Fruit fly (Drosophila melanogaster) whole organism, embryonic: ENCODE measurements around the gene CG11436.

Experiments
- Antp ChIP-seq: fragments of 200-800 bp; sonication (Bioruptor generic); optimal IDR thresholded peaks from 3 replicates; lab custom pipeline; 2016; ENCODE audit warnings: missing biosample characterization, missing genetic modification characterization
- Asciz ChIP-seq: fragments of 200-800 bp; sonication (Bioruptor generic); optimal IDR thresholded peaks from 2 replicates; lab custom pipeline; 2017; ENCODE audit warnings: missing biosample characterization, mild to moderate bottlenecking, missing genetic modification characterization, missing genetic modification reagents
- Atf-2 ChIP-seq: fragments of 200-800 bp; sonication (Bioruptor generic); optimal IDR thresholded peaks from 2 replicates; lab custom pipeline; 2016; ENCODE audit warnings: missing biosample characterization, missing genetic modification characterization
- CG10565 ChIP-seq: fragments of 200-800 bp; sonication (Bioruptor generic); optimal IDR thresholded peaks from 3 replicates; lab custom pipeline; 2016; ENCODE audit warnings: missing biosample characterization, mild to moderate bottlenecking, missing genetic modification characterization
- CG11398 ChIP-seq: fragments of 200-800 bp; sonication (Bioruptor generic); optimal IDR thresholded peaks from 2 replicates; lab custom pipeline; 2016; ENCODE audit warnings: missing biosample characterization, missing genetic modification characterization
- CG11456 ChIP-seq: fragments of 200-800 bp; sonication (Bioruptor generic); IDR thresholded peaks from 3 replicates; pipeline ENCODE4 v1.3.6; 2022; ENCODE audit warnings: missing biosample characterization, missing genetic modification characterization
- CG11560 ChIP-seq: fragments of 200-800 bp; sonication (Bioruptor generic); IDR thresholded peaks from 3 replicates; pipeline ENCODE4 v1.3.6; 2022; ENCODE audit warnings: missing biosample characterization, missing genetic modification characterization
- CG12071 ChIP-seq: fragments of 200-800 bp; sonication (Bioruptor generic); optimal IDR thresholded peaks from 3 replicates; lab custom pipeline; 2018; ENCODE audit warnings: missing biosample characterization, mild to moderate bottlenecking, missing genetic modification characterization
- CG12769 ChIP-seq: fragments of 200-800 bp; sonication (Bioruptor generic); optimal IDR thresholded peaks from 2 replicates; lab custom pipeline; 2019; ENCODE audit warnings: missing biosample characterization, mild to moderate bottlenecking, missing genetic modification characterization, moderate library complexity
- CG1647 ChIP-seq: fragments of 200-800 bp; sonication (Bioruptor generic); optimal IDR thresholded peaks from 3 replicates; lab custom pipeline; 2016; ENCODE audit warnings: missing biosample characterization, missing genetic modification characterization
- CG17186 ChIP-seq: fragments of 200-800 bp; sonication (Bioruptor generic); optimal IDR thresholded peaks from 3 replicates; lab custom pipeline; 2017; ENCODE audit warnings: missing biosample characterization, missing genetic modification reagents, missing genetic modification characterization
- CG2202 ChIP-seq: fragments of 200-800 bp; sonication (Bioruptor generic); optimal IDR thresholded peaks from 2 replicates; lab custom pipeline; 2018; ENCODE audit warnings: missing biosample characterization, mild to moderate bottlenecking, missing genetic modification characterization
- CG3065 ChIP-seq: fragments of 200-800 bp; sonication (Bioruptor generic); optimal IDR thresholded peaks from 2 replicates; lab custom pipeline; 2016; ENCODE audit warnings: missing biosample characterization, missing genetic modification characterization
- CG32532 ChIP-seq: fragments of 200-800 bp; sonication (Bioruptor generic); IDR thresholded peaks from 2 replicates; pipeline ENCODE4 v1.3.6; 2022; ENCODE audit warnings: missing biosample characterization, missing genetic modification characterization
- CG32767 ChIP-seq: fragments of 200-800 bp; sonication (Bioruptor generic); IDR thresholded peaks from 2 replicates; pipeline ENCODE4 v1.3.6; 2022; ENCODE audit warnings: missing biosample characterization, missing genetic modification characterization
- CG34422 ChIP-seq: fragments of 200-800 bp; sonication (Bioruptor generic); IDR thresholded peaks from 3 replicates; pipeline ENCODE4 v1.3.6; 2022; ENCODE audit warnings: missing biosample characterization, missing genetic modification characterization
- CG3726 ChIP-seq: fragments of 200-800 bp; sonication (Bioruptor generic); IDR thresholded peaks from 3 replicates; pipeline ENCODE4, ENCODE4 v1.3.6; 2022; ENCODE audit warnings: missing biosample characterization, missing genetic modification characterization
- CG4282 ChIP-seq: fragments of 200-800 bp; sonication (Bioruptor generic); optimal IDR thresholded peaks from 2 replicates; lab custom pipeline; 2016; ENCODE audit warnings: missing biosample characterization, missing genetic modification characterization
- CG4820 ChIP-seq: fragments of 200-800 bp; sonication (Bioruptor generic); optimal IDR thresholded peaks from 3 replicates; lab custom pipeline; 2016; ENCODE audit warnings: missing biosample characterization, missing genetic modification characterization
- CG9797 ChIP-seq: fragments of 200-800 bp; sonication (Bioruptor generic); optimal IDR thresholded peaks from 3 replicates; lab custom pipeline; 2018; ENCODE audit warnings: missing biosample characterization, mild to moderate bottlenecking, missing genetic modification characterization
- Deaf1 ChIP-seq: fragments of 200-800 bp; optimal IDR thresholded peaks from 3 replicates; lab custom pipeline; 2019; ENCODE audit warnings: missing biosample characterization, mild to moderate bottlenecking, missing genetic modification characterization, moderate library complexity
- Dfd ChIP-seq, 2 experiments: fragments of >200 bp; optimal IDR thresholded peaks; 2 replicates each; lab custom pipeline; 2017; ENCODE audit warnings: missing biosample characterization in 2 of 2, missing genetic modification characterization in 2 of 2
- Elba2 ChIP-seq: fragments of 200-800 bp; sonication (Bioruptor generic); optimal IDR thresholded peaks from 3 replicates; lab custom pipeline; 2016; ENCODE audit warnings: missing biosample characterization, missing genetic modification characterization
- Ets65A ChIP-seq: fragments of 200-800 bp; sonication (Bioruptor generic); peaks from one replicate; lab custom pipeline; 2016; ENCODE audit warnings: missing biosample characterization, missing genetic modification characterization
- Gsc ChIP-seq: fragments of 200-800 bp; sonication (Bioruptor generic); IDR thresholded peaks from 2 replicates; pipeline ENCODE4 v1.3.6; 2022; ENCODE audit warnings: missing biosample characterization, missing genetic modification characterization
- HLH3B ChIP-seq: fragments of 200-800 bp; sonication (Bioruptor generic); IDR thresholded peaks from 2 replicates; pipeline ENCODE4 v1.3.6; 2022; ENCODE audit warnings: missing biosample characterization, missing genetic modification characterization
- MBD-R2 ChIP-seq: fragments of 200-800 bp; sonication (Bioruptor generic); IDR thresholded peaks from 2 replicates; pipeline ENCODE4 v1.3.6; 2022; ENCODE audit warnings: missing biosample characterization, missing genetic modification characterization
- MTF-1 ChIP-seq: fragments of 200-800 bp; sonication (Bioruptor generic); optimal IDR thresholded peaks from 2 replicates; lab custom pipeline; 2018; ENCODE audit warnings: missing biosample characterization, mild to moderate bottlenecking, missing genetic modification characterization, borderline replicate concordance
- Mad ChIP-seq: fragments of 200-800 bp; sonication (Bioruptor generic); optimal IDR thresholded peaks from 2 replicates; lab custom pipeline; 2016; ENCODE audit warnings: missing biosample characterization, missing genetic modification characterization
- Ravus ChIP-seq: fragments of 200-800 bp; sonication (Bioruptor generic); IDR thresholded peaks from 2 replicates; pipeline ENCODE4 v1.3.6; 2022; ENCODE audit warnings: missing biosample characterization, missing genetic modification characterization
- Rfx ChIP-seq: fragments of 200-800 bp; sonication (Bioruptor generic); IDR thresholded peaks from 2 replicates; pipeline ENCODE4 v1.3.6; 2022; ENCODE audit warnings: missing biosample characterization, missing genetic modification characterization
- Sin3A ChIP-seq: fragments of >200 bp; optimal IDR thresholded peaks from 2 replicates; lab custom pipeline; 2018
- Spps ChIP-seq: fragments of 200-800 bp; sonication (Bioruptor generic); optimal IDR thresholded peaks from 2 replicates; lab custom pipeline; 2018; ENCODE audit warnings: missing biosample characterization, mild to moderate bottlenecking, missing genetic modification characterization
- Taf1 ChIP-seq: fragments of 200-800 bp; sonication (Bioruptor generic); IDR thresholded peaks from 2 replicates; pipeline ENCODE4 v1.3.6; 2022; ENCODE audit warnings: missing biosample characterization, missing genetic modification characterization
- bab2 ChIP-seq: fragments of 200-800 bp; sonication (Bioruptor generic); optimal IDR thresholded peaks from 2 replicates; lab custom pipeline; 2016; ENCODE audit warnings: missing biosample characterization, missing genetic modification characterization
- cad ChIP-seq: fragments of >200 bp; optimal IDR thresholded peaks from 2 replicates; lab custom pipeline; 2017; ENCODE audit warnings: missing biosample characterization, missing genetic modification characterization
- danr ChIP-seq: fragments of 200-800 bp; sonication (Bioruptor generic); IDR thresholded peaks from 2 replicates; pipeline ENCODE4 v1.3.6; 2022; ENCODE audit warnings: missing biosample characterization, missing genetic modification characterization
- emc ChIP-seq: fragments of 200-800 bp; sonication (Bioruptor generic); optimal IDR thresholded peaks from 2 replicates; lab custom pipeline; 2016; ENCODE audit warnings: missing biosample characterization, missing genetic modification characterization
- en ChIP-seq: fragments of 200-800 bp; sonication (Bioruptor generic); optimal IDR thresholded peaks from 2 replicates; lab custom pipeline; 2016; ENCODE audit warnings: missing biosample characterization, missing genetic modification characterization
- eve ChIP-seq, 2 experiments: fragments of >200 bp; optimal IDR thresholded peaks; 2 replicates each; lab custom pipeline; 2017; ENCODE audit warnings: missing biosample characterization in 2 of 2, missing genetic modification characterization in 2 of 2
- fd96Cb ChIP-seq: fragments of 200-800 bp; sonication (Bioruptor generic); optimal IDR thresholded peaks from 2 replicates; lab custom pipeline; 2018; ENCODE audit warnings: missing biosample characterization, mild to moderate bottlenecking, missing genetic modification characterization, moderate library complexity
- ftz-f1 ChIP-seq: fragments of 200-800 bp; sonication (Bioruptor generic); optimal IDR thresholded peaks from 2 replicates; lab custom pipeline; 2016; ENCODE audit warnings: missing biosample characterization, missing genetic modification characterization
- grn ChIP-seq: fragments of 200-800 bp; sonication (Bioruptor generic); optimal IDR thresholded peaks from 3 replicates; lab custom pipeline; 2017; ENCODE audit warnings: missing biosample characterization, missing genetic modification characterization
- hbn ChIP-seq: fragments of 200-800 bp; sonication (Bioruptor generic); IDR thresholded peaks from 2 replicates; pipeline ENCODE4 v1.3.6; 2022; ENCODE audit warnings: missing biosample characterization, missing genetic modification characterization; ENCODE audit not compliant: partially characterized antibody
- jigr1 ChIP-seq: fragments of 200-800 bp; sonication (Bioruptor generic); IDR thresholded peaks from 3 replicates; pipeline ENCODE4 v1.3.6; 2022; ENCODE audit warnings: missing biosample characterization, missing genetic modification characterization
- mam ChIP-seq: fragments of 200-800 bp; sonication (Bioruptor generic); optimal IDR thresholded peaks from 3 replicates; lab custom pipeline; 2016; ENCODE audit warnings: missing biosample characterization, missing genetic modification characterization
- sna ChIP-seq: fragments of 200-800 bp; sonication (Bioruptor generic); IDR thresholded peaks from 2 replicates; pipeline ENCODE4 v1.3.6; 2022; ENCODE audit warnings: missing biosample characterization, missing genetic modification characterization; ENCODE audit not compliant: partially characterized antibody
- sqz ChIP-seq: fragments of 200-800 bp; sonication (Bioruptor generic); optimal IDR thresholded peaks from 3 replicates; lab custom pipeline; 2018; ENCODE audit warnings: missing biosample characterization, mild to moderate bottlenecking, missing genetic modification characterization
- sr ChIP-seq: fragments of 200-800 bp; sonication (Bioruptor generic); IDR thresholded peaks from 3 replicates; pipeline ENCODE4 v1.3.6; 2022; ENCODE audit warnings: missing biosample characterization, missing genetic modification characterization
- tx ChIP-seq: fragments of 200-800 bp; sonication (Bioruptor generic); optimal IDR thresholded peaks from 2 replicates; lab custom pipeline; 2016; ENCODE audit warnings: missing biosample characterization, missing genetic modification characterization
- wdn ChIP-seq: fragments of 200-800 bp; sonication (Bioruptor generic); IDR thresholded peaks from 2 replicates; pipeline ENCODE4 v1.3.6; 2022; ENCODE audit warnings: missing biosample characterization, missing genetic modification characterization

CG11436 gene

DNA sequence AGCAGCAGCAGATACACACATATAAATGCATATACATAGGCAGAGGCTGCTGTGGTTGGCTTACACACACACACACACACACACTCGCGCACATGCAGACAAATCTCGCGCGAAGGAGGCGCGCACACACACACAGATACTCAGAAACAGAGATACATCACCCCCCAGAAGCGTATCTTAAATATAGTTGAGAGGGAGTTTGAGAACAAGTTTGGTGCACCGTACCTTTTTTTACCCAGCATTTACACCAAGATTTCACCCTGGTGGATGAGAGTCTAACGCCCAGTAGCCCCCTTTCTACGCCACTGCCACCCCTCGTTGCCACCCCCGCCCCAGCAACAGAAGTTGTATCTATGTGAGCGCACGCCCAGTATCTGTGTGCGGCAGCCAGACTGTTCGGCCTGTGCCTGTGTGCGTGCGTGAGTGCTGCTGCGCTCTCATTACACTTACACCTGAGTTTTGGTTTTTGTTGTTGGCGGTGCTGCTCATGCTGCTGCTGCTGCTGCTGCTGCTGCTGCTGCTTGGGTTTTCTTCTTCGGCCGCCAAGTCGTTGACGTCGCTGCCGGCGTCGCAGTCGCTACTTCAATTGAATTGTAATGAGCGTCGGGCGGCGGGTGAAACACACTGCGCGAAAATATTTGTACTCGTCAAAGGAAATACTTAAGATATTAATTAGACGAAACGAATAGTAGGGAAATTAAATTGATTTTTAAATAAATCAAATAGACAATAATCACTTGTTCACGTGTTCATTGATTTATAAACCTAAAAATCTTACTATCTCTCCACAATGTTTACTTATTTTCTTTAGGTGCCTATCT is 38.5 kb upstream of the CG11436 start (continued):
- TF ChIP-seq CG32532 (GFP tag; lab: Robert Waterston, UW) = peak; percentile 92
- TF ChIP-seq eve (GFP tag; optimal IDR thresholded peaks at IDR 0.05; lab: Kevin White, UChicago) = no peak
- peak; percentile 84; the same call in 2 of the 3 replicates for TF ChIP-seq jigr1 (GFP tag; lab: Robert Waterston, UW)
- TF ChIP-seq MTF-1 = peak; percentile 59
- no peak for TF ChIP-seq ftz-f1 (GFP tag; lab: Kevin White, UChicago)
- peak; percentile 80 for TF ChIP-seq Antp (GFP tag; lab: Kevin White, UChicago)
- peak; percentile 87 for TF ChIP-seq CG4820 (GFP tag; lab: Kevin White, UChicago)
- peak; percentile 29 for TF ChIP-seq Ets65A (GFP tag; lab: Kevin White, UChicago)
- no peak for TF ChIP-seq Mad (GFP tag; lab: Kevin White, UChicago)
- peak; percentile 69 for TF ChIP-seq CG12071 (GFP tag; lab: Kevin White, UChicago)
- TF ChIP-seq CG11456 (GFP tag; lab: Robert Waterston, UW) = peak; percentile 93
- peak; percentile 28 for TF ChIP-seq sqz
- peak; percentile 72 for TF ChIP-seq Ravus (GFP tag; lab: Robert Waterston, UW)
- TF ChIP-seq Deaf1 = peak; percentile 39
- TF ChIP-seq bab2 (GFP tag; lab: Kevin White, UChicago) = peak; percentile 32
- peak; percentile 51 for TF ChIP-seq tx (GFP tag; lab: Kevin White, UChicago)
- TF ChIP-seq Elba2 = peak; percentile 25
- TF ChIP-seq sna (GFP tag; lab: Robert Waterston, UW) = no peak
- TF ChIP-seq Atf-2 = no peak
- no peak for TF ChIP-seq emc (GFP tag; lab: Kevin White, UChicago)
- peak; percentile 91 for TF ChIP-seq CG34422 (GFP tag; lab: Robert Waterston, UW)
- TF ChIP-seq Rfx = peak; percentile 93
- no peak for TF ChIP-seq Dfd (GFP tag; optimal IDR thresholded peaks at IDR 0.05; lab: Kevin White, UChicago)
- TF ChIP-seq hbn (GFP tag; lab: Robert Waterston, UW) = no peak
- peak; percentile 93 for TF ChIP-seq CG3726 (GFP tag; lab: Robert Waterston, UW)
- TF ChIP-seq CG12769 (tag; lab: Kevin White, UChicago) = peak; percentile 93
- peak; percentile 13 for TF ChIP-seq en (GFP tag; lab: Kevin White, UChicago)
- TF ChIP-seq fd96Cb (tag; lab: Kevin White, UChicago) = peak; percentile 82
- TF ChIP-seq MBD-R2 = peak; percentile 74
- TF ChIP-seq cad (GFP tag; lab: Kevin White, UChicago) = no peak
- peak; percentile 41 for TF ChIP-seq Spps (tag; lab: Kevin White, UChicago)
- peak; percentile 60 for TF ChIP-seq CG3065 (GFP tag; lab: Kevin White, UChicago)
- peak; percentile 10 for TF ChIP-seq grn (GFP tag; lab: Kevin White, UChicago)
- peak; percentile 52 for TF ChIP-seq mam
- no peak for TF ChIP-seq CG11398 (GFP tag; lab: Kevin White, UChicago)
- no peak for TF ChIP-seq Sin3A (lab: Kevin White, UChicago)
- TF ChIP-seq wdn (GFP tag; lab: Robert Waterston, UW) = peak; percentile 81
- peak; percentile 84 for TF ChIP-seq sr (GFP tag; lab: Robert Waterston, UW)
- TF ChIP-seq CG10565 (GFP tag; lab: Kevin White, UChicago) = no peak
- peak; percentile 92 for TF ChIP-seq CG32767 (GFP tag; lab: Robert Waterston, UW)
- TF ChIP-seq CG11560 (tag; lab: Robert Waterston, UW) = peak; percentile 69; the same call in 2 of the 3 replicates
- peak; percentile 2 for TF ChIP-seq CG17186
- TF ChIP-seq CG1647 (GFP tag; lab: Kevin White, UChicago) = no peak
- TF ChIP-seq CG2202 (tag; lab: Kevin White, UChicago) = peak; percentile 50
- peak; percentile 83 for TF ChIP-seq Gsc (GFP tag; lab: Robert Waterston, UW)
- TF ChIP-seq CG9797 = peak; percentile 8
- TF ChIP-seq HLH3B (GFP tag; lab: Robert Waterston, UW) = peak; percentile 91
- TF ChIP-seq danr (GFP tag; lab: Robert Waterston, UW) = peak; percentile 85
- peak; percentile 91 for TF ChIP-seq Taf1 (GFP tag; lab: Robert Waterston, UW)
- no peak for TF ChIP-seq CG4282 (GFP tag; lab: Kevin White, UChicago)
- peak; percentile 48 for TF ChIP-seq Asciz (GFP tag; lab: Kevin White, UChicago)
